Worm (Caenorhabditis elegans) whole organism, young adult: ENCODE data around the gene fntb-1.

Experiments
- B0035.1 ChIP-seq: sonication (generic microtip); optimal IDR thresholded peaks from 2 replicates; lab custom pipeline; 2016; ENCODE audit warnings: missing genetic modification characterization, mild to moderate bottlenecking, missing compliant biosample characterization, missing genotype, missing genetic modification reagents
- akir-1 ChIP-seq: fragments of 200-800 bp; sonication (Bioruptor generic); optimal IDR thresholded peaks from 2 replicates; lab custom pipeline; 2018; ENCODE audit warnings: mild to moderate bottlenecking, missing genetic modification characterization, moderate library complexity, missing compliant biosample characterization
- ama-1 ChIP-seq, 3 experiments: fragments of 150-350 bp in 1 of 3; sonication (generic microtip) in 2 of 3; optimal IDR thresholded peaks; 2 replicates each; lab custom pipeline; 2014 to 2018; ENCODE audit warnings: missing biosample characterization in 2 of 3, missing genetic modification characterization in 2 of 3, missing genetic modification reagents in 2 of 3
- atf-7 ChIP-seq: sonication (generic microtip); optimal IDR thresholded peaks from 2 replicates; lab custom pipeline; 2017; ENCODE audit warnings: mild to moderate bottlenecking, missing genetic modification characterization, missing compliant biosample characterization
- ccch-3 ChIP-seq: fragments of 200-800 bp; sonication (Bioruptor generic); optimal IDR thresholded peaks from 2 replicates; lab custom pipeline; 2018; ENCODE audit warnings: mild to moderate bottlenecking, missing genetic modification characterization, missing compliant biosample characterization
- cebp-1 ChIP-seq, 2 experiments: fragments of 200-800 bp in 1 of 2; sonication (Bioruptor generic) in 1 of 2; sonication (generic microtip) in 1 of 2; IDR thresholded peaks in 1 of 2; optimal IDR thresholded peaks in 1 of 2; 2 replicates each; pipeline versions ENCODE4 v1.3.6 to Lab custom; 2017 to 2022; ENCODE audit warnings: missing compliant biosample characterization in 2 of 2, missing genetic modification characterization in 2 of 2, mild to moderate bottlenecking in 1 of 2, missing genetic modification reagents in 1 of 2, moderate library complexity in 1 of 2
- ceh-91 ChIP-seq: fragments of 200-800 bp; sonication (Bioruptor generic); IDR thresholded peaks from 2 replicates; pipeline ENCODE4 v1.3.6; 2022; ENCODE audit warnings: missing genetic modification reagents, missing genetic modification characterization, missing compliant biosample characterization
- efl-1 ChIP-seq: fragments of 150-350 bp; optimal IDR thresholded peaks from 2 replicates; lab custom pipeline; 2014; ENCODE audit warnings: missing biosample characterization, missing genetic modification reagents, missing genetic modification characterization
- hmg-20 ChIP-seq: fragments of 200-800 bp; sonication (Bioruptor generic); IDR thresholded peaks from 2 replicates; pipeline ENCODE4 v1.3.6; 2022; ENCODE audit warnings: missing genetic modification reagents, missing genetic modification characterization, missing compliant biosample characterization
- lin-26 ChIP-seq: fragments of 200-800 bp; sonication (Bioruptor generic); IDR thresholded peaks from 2 replicates; pipeline ENCODE4 v1.3.6; 2022; ENCODE audit warnings: missing genetic modification reagents, missing genetic modification characterization, missing compliant biosample characterization
- mes-4 ChIP-seq: sonication (generic microtip); optimal IDR thresholded peaks from 2 replicates; lab custom pipeline; 2016; ENCODE audit warnings: missing genotype, missing genetic modification characterization, missing compliant biosample characterization
- mxl-1 ChIP-seq: sonication (generic microtip); optimal IDR thresholded peaks from 2 replicates; lab custom pipeline; 2016; ENCODE audit warnings: missing genetic modification characterization, missing compliant biosample characterization
- nhr-120 ChIP-seq: fragments of 200-800 bp; sonication (Bioruptor generic); IDR thresholded peaks from 2 replicates; pipeline ENCODE4 v1.3.6; 2022; ENCODE audit warnings: missing genetic modification characterization, missing compliant biosample characterization
- ztf-22 ChIP-seq: fragments of 200-800 bp; sonication (Bioruptor generic); optimal IDR thresholded peaks from 2 replicates; lab custom pipeline; 2018; ENCODE audit warnings: mild to moderate bottlenecking, missing genetic modification characterization, moderate library complexity, missing compliant biosample characterization

- no peak for TF ChIP-seq ccch-3 (GFP tag; lab: Kevin White, UChicago)
- no peak for TF ChIP-seq ama-1 (optimal IDR thresholded peaks at IDR 0.05; lab: Kevin White, UChicago)
- TF ChIP-seq ama-1 (GFP tag; optimal IDR thresholded peaks at IDR 0.05; lab: Kevin White, UChicago): no peak
- TF ChIP-seq mes-4 (tag; lab: Kevin White, UChicago): no peak
- TF ChIP-seq ceh-91 (GFP tag; lab: Robert Waterston, UW): no peak
- TF ChIP-seq mxl-1 (tag; lab: Kevin White, UChicago): no peak
- TF ChIP-seq nhr-120 (GFP tag; lab: Robert Waterston, UW): no peak
- TF ChIP-seq ztf-22 (GFP tag; lab: Kevin White, UChicago): no peak
- TF ChIP-seq efl-1: no peak
- no peak for TF ChIP-seq cebp-1 (GFP tag; IDR thresholded peaks at IDR 0.05; lab: Robert Waterston, UW)
- no peak for TF ChIP-seq cebp-1 (tag; optimal IDR thresholded peaks at IDR 0.05; lab: Kevin White, UChicago)
- TF ChIP-seq B0035.1 (tag; lab: Kevin White, UChicago): no peak
- TF ChIP-seq hmg-20 (GFP tag; lab: Robert Waterston, UW): no peak
- TF ChIP-seq lin-26 (GFP tag; lab: Robert Waterston, UW): no peak
- TF ChIP-seq akir-1: no peak
- TF ChIP-seq atf-7 (tag; lab: Kevin White, UChicago): no peak
Measured at ce11 chrV:14423268-14423667, 24.2 kb upstream of the fntb-1 start, which contains the start of gene rpoa-12.
